Worm (Caenorhabditis elegans): ENCODE results near the gene Y40B10B.1.

DNA sequence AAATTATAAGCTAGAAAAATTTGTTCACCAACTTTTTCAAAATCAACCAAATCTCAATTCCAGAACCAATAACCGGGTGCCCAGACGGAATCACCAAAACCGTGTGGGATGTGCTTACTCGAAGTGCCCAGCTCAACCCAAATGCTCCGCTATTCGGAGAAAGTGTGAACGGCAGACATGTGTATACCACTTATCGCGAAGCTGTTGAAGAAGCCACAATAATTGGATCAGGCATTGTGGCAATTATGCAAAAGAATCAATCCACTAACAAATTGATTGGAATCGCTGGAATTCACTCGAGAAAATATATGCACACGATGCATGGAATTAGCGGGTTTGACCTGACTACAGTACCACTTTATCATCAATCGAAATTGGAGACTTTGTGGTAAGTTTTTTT is 8.3 kb upstream of the Y40B10B.1 start:
- no peak for TF ChIP-seq lin-15B (tag; optimal IDR thresholded peaks at IDR 0.05)
- no peak for TF ChIP-seq zag-1 (tag; optimal IDR thresholded peaks at IDR 0.05)
- TF ChIP-seq unc-86 (tag; optimal IDR thresholded peaks at IDR 0.05) = no peak
- no peak for TF ChIP-seq jun-1 (tag; optimal IDR thresholded peaks at IDR 0.05)
